Fruit fly (Drosophila melanogaster) Kc167 (cell line): ENCODE data around the gene yellow-k.

Experiments
- Myc ChIP-seq: fragments of >200 bp; optimal IDR thresholded peaks from 2 replicates; lab custom pipeline; 2017; ENCODE audit warnings: missing external identifiers
- Sin3A ChIP-seq: fragments of >200 bp; optimal IDR thresholded peaks from 2 replicates; lab custom pipeline; 2018; ENCODE audit warnings: missing external identifiers
- h ChIP-seq: fragments of >200 bp; optimal IDR thresholded peaks from 3 replicates; lab custom pipeline; 2018; ENCODE audit warnings: missing external identifiers
- insv ChIP-seq: fragments of >200 bp; optimal IDR thresholded peaks from 3 replicates; lab custom pipeline; 2018; ENCODE audit warnings: missing external identifiers
- psq ChIP-seq: fragments of >200 bp; optimal IDR thresholded peaks from 2 replicates; lab custom pipeline; 2017; ENCODE audit warnings: missing external identifiers
- ttk ChIP-seq: sonication (Bioruptor generic); optimal IDR thresholded peaks from 2 replicates; lab custom pipeline; 2017; ENCODE audit warnings: missing external identifiers

Gene yellow-k

DNA sequence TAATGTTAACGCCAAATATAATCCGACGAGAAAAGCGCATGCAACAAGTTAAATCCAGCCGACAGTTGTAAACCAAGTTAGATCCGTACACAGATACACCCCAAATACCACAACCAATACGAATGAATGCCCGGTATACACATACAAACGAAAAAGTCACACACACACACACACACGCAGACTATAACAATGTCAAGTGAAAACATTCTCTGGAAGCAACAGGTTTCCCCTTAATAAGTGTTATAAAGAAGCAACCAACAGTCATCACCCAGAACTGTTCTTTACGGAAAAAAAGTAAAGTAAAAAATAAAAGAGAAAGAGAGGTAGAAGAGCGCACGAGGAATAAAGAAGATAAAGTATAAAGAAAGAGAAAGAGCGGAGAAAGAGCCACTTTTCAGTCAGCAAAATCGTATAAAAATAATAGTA, 15.4 kb downstream of the yellow-k start:
- TF ChIP-seq ttk (lab: Kevin White, UChicago) (no peak), psq (no peak), Sin3A (lab: Kevin White, UChicago) (no peak), insv (lab: Kevin White, UChicago) (no peak), Myc (lab: Kevin White, UChicago) (no peak), h (lab: Kevin White, UChicago) (no peak)

DNA sequence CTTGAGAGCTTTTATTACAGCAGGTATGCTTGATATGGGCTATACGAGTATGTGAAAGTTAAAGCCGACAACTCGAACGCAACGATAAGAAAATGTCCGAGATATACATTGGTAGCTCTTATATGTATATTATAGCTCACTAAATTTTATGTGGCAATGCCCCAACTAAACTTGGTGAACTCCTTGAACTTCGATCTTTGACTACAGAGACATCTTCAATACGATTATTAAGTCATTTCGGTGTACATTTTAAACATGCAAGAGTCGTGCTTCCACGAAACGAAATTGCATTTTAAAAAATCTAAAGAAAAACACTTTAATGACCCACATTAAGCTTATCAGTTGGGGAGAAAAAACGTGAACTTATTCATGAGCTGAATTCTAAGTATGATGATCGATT, 16.1 kb downstream of the yellow-k start:
- TF ChIP-seq insv (lab: Kevin White, UChicago) (no peak), psq (no peak), Myc (lab: Kevin White, UChicago) (no peak), ttk (lab: Kevin White, UChicago) (no peak), h (lab: Kevin White, UChicago) (no peak), Sin3A (lab: Kevin White, UChicago) (no peak)

DNA sequence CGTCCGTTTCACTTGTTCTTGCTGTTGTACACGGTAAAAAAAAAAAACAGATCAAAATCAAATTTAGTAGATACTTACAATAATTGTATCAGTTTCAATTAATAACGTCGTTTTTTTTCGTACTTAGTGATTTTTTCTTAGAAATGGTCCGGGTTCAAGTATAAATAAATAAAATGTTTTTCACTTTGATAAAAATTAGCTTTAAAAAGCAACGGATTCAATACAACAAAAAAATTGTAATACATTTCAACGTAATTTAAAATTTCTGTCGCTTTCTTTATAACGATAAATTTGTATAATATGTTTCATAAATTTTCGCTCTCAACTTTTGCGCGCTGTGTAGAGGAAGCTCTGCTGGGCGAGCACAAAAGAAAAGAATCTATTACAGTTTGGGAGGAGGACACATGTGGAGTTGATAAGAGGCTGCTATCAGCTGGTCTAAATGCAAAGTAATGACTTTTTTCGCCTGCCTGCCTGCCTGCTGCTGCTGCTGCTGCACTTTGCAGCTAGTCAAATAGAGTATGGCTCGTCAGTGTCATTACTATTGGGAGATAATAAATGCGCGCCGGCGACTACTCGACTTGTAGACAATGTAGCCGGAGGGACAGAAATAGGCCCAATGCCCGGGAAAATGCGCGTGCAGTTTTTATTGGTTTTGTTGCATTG, 17.6 kb downstream of the yellow-k start:
- no peak for TF ChIP-seq Sin3A (lab: Kevin White, UChicago)
- TF ChIP-seq insv (lab: Kevin White, UChicago): no peak
- no peak for TF ChIP-seq ttk (lab: Kevin White, UChicago)
- TF ChIP-seq Myc (lab: Kevin White, UChicago): no peak
- TF ChIP-seq psq: no peak
- TF ChIP-seq h (lab: Kevin White, UChicago): no peak

DNA sequence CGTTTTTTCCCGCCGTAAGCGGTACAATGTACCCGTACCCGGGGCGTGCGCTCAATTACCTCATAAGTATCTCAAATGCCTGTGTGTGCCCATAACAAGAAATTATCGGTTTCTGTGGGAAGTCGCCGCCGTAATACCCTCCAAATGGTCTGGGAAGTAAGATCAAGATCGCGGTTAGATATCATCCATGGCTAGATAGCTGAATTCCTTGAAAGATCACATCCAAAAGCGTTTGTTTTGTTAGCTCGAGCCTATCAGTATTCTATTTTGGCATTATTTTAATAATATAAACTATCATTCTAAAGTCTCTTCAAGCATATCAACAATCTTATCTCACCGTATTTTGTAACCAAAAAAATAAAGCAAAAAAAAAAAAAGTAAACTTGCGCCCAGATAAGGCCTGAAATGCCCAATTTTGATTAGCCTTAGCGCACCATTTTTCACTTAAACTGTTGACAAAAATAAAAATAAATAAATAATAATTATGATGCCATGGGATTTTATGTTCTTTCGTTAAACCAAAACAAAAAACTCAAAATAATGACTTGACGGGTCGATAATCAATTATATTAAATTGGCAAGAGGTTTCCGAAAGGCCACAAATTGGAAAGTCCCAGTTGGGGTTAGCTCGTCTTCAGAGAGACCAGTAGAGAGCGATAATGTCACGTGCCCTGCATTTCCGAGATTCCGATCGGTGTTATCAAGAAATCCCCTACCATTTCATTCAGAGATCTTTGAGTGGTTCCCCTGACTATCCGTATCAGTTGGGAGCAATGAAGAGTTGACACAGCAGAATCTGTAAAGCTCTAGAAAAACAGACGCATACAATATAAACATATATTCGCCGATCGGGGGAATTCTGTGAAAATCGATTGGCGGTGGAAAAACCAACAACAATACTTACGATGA, 18.4 kb downstream of the yellow-k start:
- TF ChIP-seq psq (no peak), h (lab: Kevin White, UChicago) (no peak), ttk (lab: Kevin White, UChicago) (no peak), Myc (lab: Kevin White, UChicago) (no peak), insv (lab: Kevin White, UChicago) (no peak), Sin3A (lab: Kevin White, UChicago) (no peak)

DNA sequence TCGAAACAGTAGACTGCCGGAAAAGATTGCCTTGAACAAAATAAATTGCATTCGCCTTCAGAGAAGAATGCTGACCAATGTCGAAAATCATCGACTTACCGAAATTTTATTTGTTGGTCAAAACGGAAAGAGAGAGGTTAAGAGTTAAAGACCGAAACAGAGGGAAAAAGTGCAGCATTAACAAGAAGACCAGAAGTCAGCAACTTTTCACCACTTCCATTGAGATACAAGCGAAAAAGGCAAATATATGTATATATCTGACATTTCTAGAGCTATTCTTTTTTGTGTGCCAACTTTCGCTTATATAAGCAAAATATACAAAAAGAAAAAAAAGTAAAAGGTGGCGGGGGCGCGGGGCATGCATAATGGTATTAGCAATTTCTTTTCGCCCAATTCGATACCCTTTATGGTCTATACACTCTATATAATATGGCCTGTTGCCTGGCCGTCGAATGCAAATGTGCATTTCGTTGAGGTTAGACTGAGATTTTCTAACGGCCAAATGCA, 19.5 kb downstream of the yellow-k start:
- TF ChIP-seq psq (no peak), insv (lab: Kevin White, UChicago) (no peak), h (lab: Kevin White, UChicago) (no peak), ttk (lab: Kevin White, UChicago) (no peak), Myc (lab: Kevin White, UChicago) (no peak), Sin3A (lab: Kevin White, UChicago) (no peak)

DNA sequence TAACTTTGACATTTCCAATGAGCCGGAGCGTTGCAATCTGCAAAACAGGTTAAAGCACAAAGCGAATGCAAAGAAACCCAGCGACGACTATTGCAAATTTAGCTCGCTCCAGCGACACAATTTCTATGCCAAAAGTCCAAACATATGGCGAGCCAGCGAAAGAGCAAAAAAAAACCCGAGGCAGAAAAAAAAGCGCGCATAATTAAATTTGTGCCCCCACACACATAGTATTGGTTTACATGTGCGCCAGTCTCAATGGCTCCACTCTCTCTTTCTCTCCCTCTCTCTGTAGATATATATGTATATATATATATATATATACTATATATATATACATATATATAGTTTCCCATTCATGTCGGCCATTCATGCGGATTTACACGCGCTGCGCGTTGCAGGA, 20.3 kb downstream of the yellow-k start:
- TF ChIP-seq insv (lab: Kevin White, UChicago): no peak
- TF ChIP-seq Sin3A (lab: Kevin White, UChicago): no peak
- TF ChIP-seq ttk (lab: Kevin White, UChicago): no peak
- TF ChIP-seq psq: no peak
- no peak for TF ChIP-seq Myc (lab: Kevin White, UChicago)
- no peak for TF ChIP-seq h (lab: Kevin White, UChicago)

DNA sequence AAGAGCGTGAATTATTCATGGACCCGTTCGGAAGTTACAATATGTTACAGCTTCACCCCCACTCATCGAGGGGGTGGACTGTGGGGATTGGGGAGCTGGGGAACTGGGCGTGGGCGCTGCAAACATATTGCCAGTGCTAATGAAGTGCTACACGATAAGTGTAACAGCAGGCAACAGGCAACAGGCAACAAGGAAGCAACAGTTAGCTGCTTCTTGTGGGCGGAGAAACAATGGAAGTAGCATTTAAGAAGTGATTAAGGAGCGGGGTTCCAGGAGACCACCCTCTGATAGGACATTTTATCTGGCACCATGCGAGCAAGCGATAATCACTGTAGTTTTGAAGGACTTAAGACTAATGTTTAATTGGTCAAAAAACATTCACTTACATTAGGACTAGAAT, 20.9 kb downstream of the yellow-k start:
- TF ChIP-seq Sin3A (lab: Kevin White, UChicago) (no peak), insv (lab: Kevin White, UChicago) (no peak), h (lab: Kevin White, UChicago) (no peak), ttk (lab: Kevin White, UChicago) (no peak), psq (no peak), Myc (lab: Kevin White, UChicago) (no peak)

DNA sequence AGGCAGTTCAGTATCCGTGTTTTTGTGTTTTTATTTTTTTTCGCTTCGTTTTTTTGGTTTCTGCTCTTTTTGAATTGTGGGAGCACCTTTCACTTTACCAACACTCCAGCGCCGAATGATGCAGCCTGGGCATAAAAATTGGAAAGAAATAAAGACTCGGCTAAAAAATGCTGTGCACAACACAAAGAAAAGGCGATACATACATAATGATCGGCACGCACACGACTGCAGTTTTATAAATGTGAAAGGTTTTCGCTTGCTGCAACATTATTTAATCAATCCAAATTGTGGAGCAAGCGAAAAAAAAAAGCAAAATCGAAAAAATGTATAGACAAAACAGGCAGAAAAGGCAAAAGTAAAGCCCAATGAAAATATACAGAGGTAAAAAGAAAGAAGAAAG, 22.6 kb downstream of the yellow-k start:
- TF ChIP-seq insv (lab: Kevin White, UChicago) (no peak), ttk (lab: Kevin White, UChicago) (no peak), Sin3A (lab: Kevin White, UChicago) (no peak), Myc (lab: Kevin White, UChicago) (no peak), psq (no peak), h (lab: Kevin White, UChicago) (no peak)

DNA sequence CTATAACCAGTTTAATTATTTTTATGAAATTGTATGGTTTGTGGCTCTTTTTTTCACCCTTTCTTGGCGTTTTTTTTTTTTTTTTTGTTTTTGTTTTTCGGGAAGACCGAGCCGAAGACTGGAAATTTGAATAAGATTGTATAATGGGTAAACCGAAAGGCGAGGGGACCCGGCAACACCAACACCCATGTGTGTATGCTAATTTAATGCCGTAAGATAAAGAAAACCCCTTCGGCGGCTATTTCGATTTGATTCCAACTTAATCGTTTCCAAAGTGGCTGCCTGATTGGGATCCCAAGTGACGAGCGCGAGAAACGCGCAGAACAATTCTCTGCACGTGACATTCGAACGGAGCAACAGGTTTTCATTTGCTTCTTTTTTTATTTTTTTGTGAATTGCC, 23.0 kb downstream of the yellow-k start:
- no peak for TF ChIP-seq ttk (lab: Kevin White, UChicago)
- no peak for TF ChIP-seq insv (lab: Kevin White, UChicago)
- no peak for TF ChIP-seq h (lab: Kevin White, UChicago)
- no peak for TF ChIP-seq Sin3A (lab: Kevin White, UChicago)
- no peak for TF ChIP-seq Myc (lab: Kevin White, UChicago)
- no peak for TF ChIP-seq psq

DNA sequence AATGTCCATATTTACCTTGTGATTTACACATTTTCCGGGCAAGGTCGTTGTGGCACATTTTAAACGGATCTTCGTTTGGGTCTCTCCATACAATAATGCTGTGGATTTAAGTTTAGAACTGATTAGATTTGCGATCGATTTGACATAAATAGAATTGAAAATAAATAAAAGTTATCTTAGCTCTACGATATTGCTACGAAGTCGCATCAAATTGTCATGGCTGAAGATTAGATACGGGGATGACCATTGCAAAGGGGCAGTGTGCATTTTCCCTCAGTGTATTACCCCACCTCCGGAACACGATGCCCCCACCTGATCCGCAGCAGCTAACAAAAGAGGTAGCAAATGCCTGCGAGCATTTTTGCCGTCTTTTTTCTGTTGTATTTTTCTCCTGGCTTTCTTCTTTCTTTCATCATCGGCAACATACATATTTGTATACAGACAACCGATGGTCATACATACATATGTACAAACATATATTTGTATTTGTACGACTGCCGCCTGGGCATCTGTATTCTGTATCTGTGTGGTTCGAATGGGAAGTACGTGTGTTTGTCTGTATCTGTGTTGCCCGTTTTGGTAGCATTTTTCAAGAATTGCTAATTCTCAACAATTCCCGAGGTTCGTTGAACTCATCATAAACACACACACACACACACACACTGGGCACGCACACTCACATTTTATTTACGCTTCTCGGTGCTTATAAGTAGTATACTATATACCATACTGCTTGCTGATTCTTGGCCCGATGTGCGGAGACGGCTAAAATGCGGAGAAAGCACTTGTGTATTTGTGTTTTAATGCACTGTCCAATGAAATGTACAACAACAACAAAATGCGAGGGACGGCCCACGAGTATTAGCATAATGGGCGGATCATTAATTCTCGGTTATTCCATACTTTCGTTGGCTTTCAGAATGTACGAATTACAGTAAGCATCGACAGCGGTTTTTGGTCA, 24.3 kb downstream of the yellow-k start:
- no peak for TF ChIP-seq Myc (lab: Kevin White, UChicago)
- TF ChIP-seq insv (lab: Kevin White, UChicago): no peak
- TF ChIP-seq ttk (lab: Kevin White, UChicago): no peak
- TF ChIP-seq psq: no peak
- TF ChIP-seq Sin3A (lab: Kevin White, UChicago): no peak
- no peak for TF ChIP-seq h (lab: Kevin White, UChicago)
